Fruit fly (Drosophila melanogaster): ENCODE measurements around the gene mah.

dm6 chr3R:24970323-24971067, 23.1 kb downstream of the mah start:
- TF ChIP-seq CG31627 (GFP tag; optimal IDR thresholded peaks at IDR 0.05) (no peak), pdm3 (GFP tag; optimal IDR thresholded peaks at IDR 0.05) (peak; percentile 4)
